Worm (Caenorhabditis elegans) whole organism, mixed stage, embryonic: ENCODE results near the gene T06D8.2.

Source experiments
- blmp-1 ChIP-seq: fragments of 150-350 bp; optimal IDR thresholded peaks from 2 replicates; lab custom pipeline; 2014; ENCODE audit warnings: missing biosample characterization, missing genetic modification characterization
- ceh-43 ChIP-seq: fragments of 200-800 bp; sonication (Bioruptor generic); optimal IDR thresholded peaks from 2 replicates; lab custom pipeline; 2018; ENCODE audit warnings: mild to moderate bottlenecking, missing genetic modification characterization, moderate library complexity, missing compliant biosample characterization
- ces-1 ChIP-seq: fragments of 150-350 bp; optimal IDR thresholded peaks from 2 replicates; lab custom pipeline; 2014; ENCODE audit warnings: missing biosample characterization, missing genetic modification reagents, missing genetic modification characterization
- elt-1 ChIP-seq: sonication (generic microtip); optimal IDR thresholded peaks from 2 replicates; lab custom pipeline; 2017; ENCODE audit warnings: missing genetic modification characterization, mild to moderate bottlenecking, missing compliant biosample characterization, antibody characterized with exemption, moderate library complexity, borderline replicate concordance; ENCODE audit not compliant: insufficient read depth
- lin-13 ChIP-seq: fragments of 150-350 bp; optimal IDR thresholded peaks from 2 replicates; lab custom pipeline; 2014; ENCODE audit warnings: missing biosample characterization, missing genetic modification characterization
- lsy-2 ChIP-seq: fragments of 150-350 bp; optimal IDR thresholded peaks from 2 replicates; lab custom pipeline; 2014; ENCODE audit warnings: missing biosample characterization, missing genetic modification characterization
- nhr-28 ChIP-seq: fragments of 150-350 bp; optimal IDR thresholded peaks from 2 replicates; lab custom pipeline; 2014; ENCODE audit warnings: missing biosample characterization, missing genetic modification characterization
- nhr-76 ChIP-seq: sonication (generic microtip); optimal IDR thresholded peaks from 2 replicates; lab custom pipeline; 2017; ENCODE audit warnings: missing biosample characterization, missing genetic modification characterization
- pha-4 ChIP-seq: fragments of 150-350 bp; optimal IDR thresholded peaks from 2 replicates; lab custom pipeline; 2018; ENCODE audit warnings: missing biosample characterization, missing genetic modification reagents, missing genetic modification characterization
- snpc-4 ChIP-seq: fragments of 150-350 bp; optimal IDR thresholded peaks from 2 replicates; lab custom pipeline; 2014; ENCODE audit warnings: missing biosample characterization, missing genetic modification characterization

DNA sequence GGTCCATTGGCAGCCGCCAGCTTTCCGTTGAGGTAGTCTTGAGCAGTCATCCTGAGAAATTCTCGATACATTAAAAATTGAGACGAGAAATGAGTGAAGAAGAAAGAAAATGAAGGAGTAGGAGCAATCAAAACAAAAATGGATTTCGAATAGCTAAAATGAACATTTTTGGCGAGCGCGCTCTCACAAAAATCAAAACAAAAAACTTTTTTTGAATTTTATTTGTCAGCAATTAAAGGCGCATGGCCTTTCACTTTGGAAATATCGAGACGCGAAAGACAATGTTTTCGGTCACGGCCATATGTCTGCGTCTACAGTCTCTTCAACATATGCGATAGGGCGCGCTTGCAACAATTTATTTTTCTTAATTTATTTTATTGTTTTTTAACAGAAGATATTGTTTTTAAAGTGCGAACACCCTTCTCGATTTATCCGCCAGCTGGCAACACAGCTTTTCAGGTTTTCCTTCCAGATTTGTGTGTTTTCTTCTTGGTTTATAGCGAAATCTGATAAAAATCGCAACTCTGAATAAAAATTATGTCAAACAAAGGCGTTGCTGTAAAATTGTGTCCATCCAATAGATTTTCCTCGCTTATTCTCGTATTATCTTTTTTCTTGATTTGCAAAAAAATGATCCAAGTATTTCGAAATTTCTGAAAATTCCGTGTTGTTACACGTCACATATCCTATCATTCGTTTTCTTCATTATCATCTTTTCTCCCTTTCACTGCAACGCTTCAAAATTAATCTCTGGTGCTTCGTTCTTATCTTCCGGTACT is 12.6 kb downstream of the T06D8.2 start, which contains the start of the genes rpn-9 and T06D8.9:
- no peak for TF ChIP-seq nhr-28
- no peak for TF ChIP-seq elt-1 (tag; lab: Kevin White, UChicago)
- TF ChIP-seq snpc-4 (tag; lab: Kevin White, UChicago) = no peak
- no peak for TF ChIP-seq nhr-76 (tag; lab: Kevin White, UChicago)
- peak; percentile 69 for TF ChIP-seq lin-13 (tag; lab: Kevin White, UChicago)
- TF ChIP-seq pha-4 (tag; lab: Kevin White, UChicago) = peak; percentile 68
- no peak for TF ChIP-seq ceh-43 (GFP tag; lab: Kevin White, UChicago)
- TF ChIP-seq lsy-2 (tag; lab: Kevin White, UChicago) = peak; percentile 83
- TF ChIP-seq ces-1 (GFP tag; lab: Kevin White, UChicago) = no peak
- TF ChIP-seq blmp-1 (tag; lab: Kevin White, UChicago) = peak; percentile 26
